Fruit fly (Drosophila melanogaster) whole organism, embryonic: ENCODE data around the gene Fum1.

Experiments used
- Mrtf ChIP-seq: fragments of 200-800 bp; sonication (Bioruptor generic); IDR thresholded peaks from 3 replicates; pipeline ENCODE4 v1.3.6; 2022; ENCODE audit warnings: missing biosample characterization, missing genetic modification characterization
- Sox100B ChIP-seq: fragments of 200-800 bp; sonication (Bioruptor generic); optimal IDR thresholded peaks from 3 replicates; lab custom pipeline; 2018; ENCODE audit warnings: missing biosample characterization, mild to moderate bottlenecking, missing genetic modification characterization
- bsh ChIP-seq, 2 experiments: fragments of 200-800 bp; sonication (Bioruptor generic); optimal IDR thresholded peaks; 2 replicates each; lab custom pipeline; 2017 to 2018; ENCODE audit warnings: mild to moderate bottlenecking in 2 of 2, missing biosample characterization in 2 of 2, missing genetic modification characterization in 2 of 2, moderate library complexity in 1 of 2
- oc ChIP-seq: fragments of 200-800 bp; sonication (Bioruptor generic); optimal IDR thresholded peaks from 2 replicates; lab custom pipeline; 2018; ENCODE audit warnings: missing biosample characterization, mild to moderate bottlenecking, missing genetic modification characterization, moderate library complexity
- onecut ChIP-seq: fragments of 200-800 bp; sonication (Bioruptor generic); IDR thresholded peaks from 2 replicates; pipeline ENCODE4 v1.3.6; 2022; ENCODE audit warnings: missing biosample characterization, missing genetic modification characterization
- prd ChIP-seq, 3 experiments: fragments of >200 bp in 2 of 3; fragments of 200-800 bp in 1 of 3; sonication (Bioruptor generic) in 1 of 3; optimal IDR thresholded peaks in 2 of 3; IDR thresholded peaks in 1 of 3; 2 replicates in 2 of 3; 3 replicates in 1 of 3; pipeline versions ENCODE4 v1.3.6 to Lab custom; 2017 to 2022; ENCODE audit warnings: missing biosample characterization in 1 of 3, missing genetic modification characterization in 1 of 3

DNA sequence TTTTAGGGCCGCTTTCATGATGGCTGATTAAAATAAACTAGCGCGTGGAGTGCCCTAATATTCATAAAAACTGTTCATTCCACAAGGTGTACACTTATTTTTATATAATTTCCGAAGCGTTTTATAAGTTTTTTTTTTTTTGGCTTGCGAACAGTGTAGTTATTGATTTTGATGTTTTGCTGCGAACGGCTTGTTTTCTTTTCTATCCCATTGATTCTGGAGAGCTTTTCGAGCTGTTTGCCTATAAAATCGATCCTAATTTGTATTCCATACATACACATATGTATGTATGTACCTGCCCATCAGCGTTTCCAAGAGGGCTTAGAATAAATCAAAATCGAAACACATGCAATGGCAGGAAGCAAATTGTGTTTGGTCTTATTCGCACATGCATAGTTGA is 32.0 kb downstream of the Fum1 start:
- TF ChIP-seq onecut (GFP tag; lab: Robert Waterston, UW) (peak; percentile 63), oc (tag; lab: Kevin White, UChicago) (no peak), prd (optimal IDR thresholded peaks at IDR 0.05; lab: Kevin White, UChicago) (no peak), prd (GFP tag; IDR thresholded peaks at IDR 0.05; lab: Robert Waterston, UW) (no peak), Sox100B (GFP tag; lab: Kevin White, UChicago) (no peak), Mrtf (GFP tag; lab: Robert Waterston, UW) (no peak), bsh (GFP tag; optimal IDR thresholded peaks at IDR 0.05; lab: Kevin White, UChicago) (no peak)
